Fruit fly (Drosophila melanogaster) Kc167 (cell line): Measurements from ENCODE around the gene Sgt.

ENCODE experiments used
- Myc ChIP-seq: fragments of >200 bp; optimal IDR thresholded peaks from 2 replicates; lab custom pipeline; 2017; ENCODE audit warnings: missing external identifiers
- h ChIP-seq: fragments of >200 bp; optimal IDR thresholded peaks from 3 replicates; lab custom pipeline; 2018; ENCODE audit warnings: missing external identifiers
- psq ChIP-seq: fragments of >200 bp; optimal IDR thresholded peaks from 2 replicates; lab custom pipeline; 2017; ENCODE audit warnings: missing external identifiers

- TF ChIP-seq h (lab: Kevin White, UChicago), result no peak
- TF ChIP-seq psq (lab: Kevin White, UChicago), result no peak
- TF ChIP-seq Myc (lab: Kevin White, UChicago), result no peak
Measured at dm6 chr2L:17425412-17425811, 46.0 kb upstream of the Sgt start.
